Fruit fly (Drosophila melanogaster): ENCODE results near the gene CG8620.

- TF ChIP-seq CG1529 (GFP tag; optimal IDR thresholded peaks at IDR 0.05) (no peak), gsb-n (tag; optimal IDR thresholded peaks at IDR 0.05) (no peak), tup (GFP tag; optimal IDR thresholded peaks at IDR 0.05) (no peak)
Measured at dm6 chr3L:7149827-7150226, 8.1 kb upstream of the CG8620 start.
